3 fruit fly cellular contexts compared by ENCODE assay signal in the genomic region with DNA sequence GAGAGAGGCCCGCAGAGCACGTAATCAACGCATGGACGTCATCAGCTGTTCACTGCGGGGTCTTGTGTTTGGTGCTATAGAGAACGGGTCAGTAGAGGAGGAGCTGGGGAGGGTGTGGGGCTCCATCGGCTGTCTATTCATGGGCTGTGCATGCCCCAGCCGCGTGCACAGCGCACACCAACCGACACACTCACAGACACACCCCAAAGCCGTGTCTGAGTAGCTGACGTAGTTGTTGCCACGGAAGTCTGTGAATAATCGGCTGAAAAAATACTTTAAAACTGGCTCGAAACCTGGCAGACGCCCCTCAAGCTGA.
A peak's percentile ranks its signal among the peaks of the same experiment; 100 is the strongest.
TF ChIP-seq lines count a peak whose summit lies in the region.

No protein-coding gene starts in this region.

- no peak for TF ChIP-seq CTCF in whole organism, embryonic (GFP tag; optimal IDR thresholded peaks at IDR 0.05; lab: Kevin White, UChicago)

TF ChIP-seq in whole organism, embryonic, 481 proteins besides CTCF, POLR2A, EP300 and RAD21:
- TF ChIP-seq YL-1 (GFP tag; optimal IDR thresholded peaks at IDR 0.05; lab: Kevin White, UChicago): no peak
- TF ChIP-seq kni (GFP tag; optimal IDR thresholded peaks at IDR 0.05; lab: Kevin White, UChicago): peak; percentile 31
- TF ChIP-seq yki (optimal IDR thresholded peaks at IDR 0.05; lab: Kevin White, UChicago): no peak
- TF ChIP-seq HLHmδ (GFP tag; optimal IDR thresholded peaks at IDR 0.05; lab: Kevin White, UChicago): peak; percentile 70
- no peak for TF ChIP-seq CG1832 (GFP tag; optimal IDR thresholded peaks at IDR 0.05; lab: Kevin White, UChicago)
- TF ChIP-seq fu2 (GFP tag; optimal IDR thresholded peaks at IDR 0.05; lab: Kevin White, UChicago): no peak
- TF ChIP-seq HmgD (GFP tag; optimal IDR thresholded peaks at IDR 0.05; lab: Kevin White, UChicago): no peak
- TF ChIP-seq ranshi (GFP tag; IDR thresholded peaks at IDR 0.05; lab: Robert Waterston, UW): no peak
- no peak for TF ChIP-seq CG12219 (GFP tag; optimal IDR thresholded peaks at IDR 0.05; lab: Kevin White, UChicago)
- TF ChIP-seq CG30403 (GFP tag; optimal IDR thresholded peaks at IDR 0.05; lab: Kevin White, UChicago): no peak
- TF ChIP-seq Antp (GFP tag; optimal IDR thresholded peaks at IDR 0.05; lab: Kevin White, UChicago): no peak
- no peak for TF ChIP-seq Eip74EF (GFP tag; optimal IDR thresholded peaks at IDR 0.05; lab: Kevin White, UChicago)
- no peak for TF ChIP-seq CG17385 (GFP tag; optimal IDR thresholded peaks at IDR 0.05; lab: Kevin White, UChicago)
- TF ChIP-seq Stat92E (GFP tag; optimal IDR thresholded peaks at IDR 0.05; lab: Kevin White, UChicago): no peak
- peak; percentile 100 for TF ChIP-seq CG7987 (GFP tag; optimal IDR thresholded peaks at IDR 0.05; lab: Kevin White, UChicago)
- TF ChIP-seq Oaz (GFP tag; IDR thresholded peaks at IDR 0.05; lab: Robert Waterston, UW): no peak
- TF ChIP-seq CG14860 (GFP tag; IDR thresholded peaks at IDR 0.05; lab: Robert Waterston, UW; ENCODE audit: partially characterized antibody): no peak
- TF ChIP-seq CG8944 (GFP tag; optimal IDR thresholded peaks at IDR 0.05; lab: Kevin White, UChicago): no peak
- TF ChIP-seq CG7372 (GFP tag; IDR thresholded peaks at IDR 0.05; lab: Robert Waterston, UW): no peak
- peak; percentile 18 for TF ChIP-seq pros (GFP tag; optimal IDR thresholded peaks at IDR 0.05; lab: Kevin White, UChicago)
- TF ChIP-seq CG7786 (GFP tag; optimal IDR thresholded peaks at IDR 0.05; lab: Kevin White, UChicago): no peak
- TF ChIP-seq ftz-f1 (GFP tag; optimal IDR thresholded peaks at IDR 0.05; lab: Kevin White, UChicago): peak; percentile 21
- no peak for TF ChIP-seq CG4282 (GFP tag; optimal IDR thresholded peaks at IDR 0.05; lab: Kevin White, UChicago)
- no peak for TF ChIP-seq Ptx1 (GFP tag; IDR thresholded peaks at IDR 0.05; lab: Robert Waterston, UW)
- TF ChIP-seq CG5953 (GFP tag; IDR thresholded peaks at IDR 0.05; lab: Robert Waterston, UW): no peak
- TF ChIP-seq CG34376 (GFP tag; optimal IDR thresholded peaks at IDR 0.05; lab: Kevin White, UChicago): no peak
- TF ChIP-seq tna (GFP tag; IDR thresholded peaks at IDR 0.05; lab: Robert Waterston, UW; ENCODE audit: partially characterized antibody): no peak

TF ChIP-seq in whole organism, prepupa, 60 proteins besides CTCF, POLR2A, EP300 and RAD21:
- TF ChIP-seq CG8632 (GFP tag; optimal IDR thresholded peaks at IDR 0.05; lab: Kevin White, UChicago) (no peak), svp (GFP tag; lab: Kevin White, UChicago) (peak; percentile 89)

TF ChIP-seq in whole organism, wandering third instar larva, 38 proteins besides CTCF, POLR2A, EP300 and RAD21:
- TF ChIP-seq Dif (GFP tag; optimal IDR thresholded peaks at IDR 0.05; lab: Kevin White, UChicago; ENCODE audit: partially characterized antibody): peak; percentile 43
- TF ChIP-seq dl (GFP tag; optimal IDR thresholded peaks at IDR 0.05; lab: Kevin White, UChicago; ENCODE audit: insufficient read depth in 1 of 2, partially characterized antibody in 2 of 2): peak in 1 of 2 experiments; percentile 35
- no peak for TF ChIP-seq Vsx2 (GFP tag; optimal IDR thresholded peaks at IDR 0.05; lab: Kevin White, UChicago; ENCODE audit: partially characterized antibody)
TF ChIP-seq in whole organism, wandering third instar larva: peak in this region for 2.
